Worm (Caenorhabditis elegans): ENCODE measurements around the gene fipr-28.

The fipr-28 gene

DNA sequence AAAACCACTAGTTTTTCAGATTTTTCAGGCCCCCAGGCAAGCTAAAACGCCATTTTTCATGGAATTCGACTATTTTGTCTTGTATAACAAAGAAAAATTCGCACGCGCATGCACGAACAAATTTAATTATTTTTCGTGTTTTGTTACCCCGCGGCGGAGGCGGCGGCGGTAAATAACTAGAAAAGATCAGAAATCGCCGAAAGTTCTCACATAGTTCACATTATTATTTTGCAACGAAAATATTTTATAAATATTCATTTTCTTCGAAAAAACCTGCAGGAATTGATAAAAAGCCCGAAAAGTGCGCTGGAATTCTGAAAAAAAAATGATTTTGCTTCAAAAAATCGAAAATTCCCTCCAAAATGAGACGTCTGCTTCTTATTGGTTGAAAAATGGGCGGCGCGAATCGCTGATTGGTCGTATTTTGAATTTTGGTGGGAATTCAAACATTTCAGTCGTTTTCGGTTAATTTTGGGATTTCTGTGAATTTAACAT lies 29.8 kb downstream of the fipr-28 start:
- no peak for TF ChIP-seq nhr-10 (tag; optimal IDR thresholded peaks at IDR 0.05)
- TF ChIP-seq nhr-12 (tag; optimal IDR thresholded peaks at IDR 0.05) = no peak
- no peak for TF ChIP-seq ztf-11 (tag; optimal IDR thresholded peaks at IDR 0.05)
- TF ChIP-seq mdl-1 (tag; optimal IDR thresholded peaks at IDR 0.05) = no peak
- no peak for TF ChIP-seq ceh-82 (tag; optimal IDR thresholded peaks at IDR 0.05)
- TF ChIP-seq sem-4 (tag; optimal IDR thresholded peaks at IDR 0.05) = no peak

DNA sequence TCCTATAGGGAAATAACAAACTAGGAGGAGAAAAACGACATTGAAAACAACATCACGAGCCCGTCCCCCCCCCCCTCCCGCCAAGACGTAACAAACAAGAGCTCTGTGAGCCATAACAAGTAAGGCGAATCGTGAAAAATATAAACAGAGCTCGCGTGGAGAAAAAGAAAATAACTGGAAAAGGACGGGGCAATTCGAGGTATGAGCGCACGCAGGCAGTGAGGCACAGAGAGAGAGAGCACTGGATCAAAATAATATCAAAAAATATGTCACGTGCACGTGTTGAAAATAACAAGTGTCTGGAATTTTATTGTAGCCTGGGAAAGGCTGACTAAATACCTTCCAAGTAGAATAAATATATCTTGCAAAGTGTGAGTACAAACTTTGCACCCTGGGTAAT lies 31.0 kb downstream of the fipr-28 start:
- TF ChIP-seq lsy-2 (tag; optimal IDR thresholded peaks at IDR 0.05) (peak in 1 of 2 experiments; percentile 43), R02D3.7 (tag; optimal IDR thresholded peaks at IDR 0.05) (no peak), nhr-23 (tag; optimal IDR thresholded peaks at IDR 0.05) (no peak), blmp-1 (tag; optimal IDR thresholded peaks at IDR 0.05; ENCODE audit: insufficient read depth) (no peak), lin-11 (tag; optimal IDR thresholded peaks at IDR 0.05) (peak; percentile 53), nhr-237 (tag; optimal IDR thresholded peaks at IDR 0.05) (no peak), peb-1 (tag; optimal IDR thresholded peaks at IDR 0.05) (no peak), nhr-21 (tag; optimal IDR thresholded peaks at IDR 0.05) (peak; percentile 17), nhr-129 (tag; optimal IDR thresholded peaks at IDR 0.05) (no peak), alr-1 (tag; optimal IDR thresholded peaks at IDR 0.05) (no peak), sma-9 (GFP tag; optimal IDR thresholded peaks at IDR 0.05) (peak; percentile 10), sma-9 (tag; optimal IDR thresholded peaks at IDR 0.05) (no peak), nhr-77 (tag; optimal IDR thresholded peaks at IDR 0.05) (no peak), ama-1 (optimal IDR thresholded peaks at IDR 0.05) (no peak), sem-4 (tag; optimal IDR thresholded peaks at IDR 0.05) (no peak), lin-13 (GFP tag; optimal IDR thresholded peaks at IDR 0.05) (no peak), unc-62 (GFP tag; optimal IDR thresholded peaks at IDR 0.05) (no peak), unc-39 (tag; optimal IDR thresholded peaks at IDR 0.05) (no peak), fos-1 (tag; optimal IDR thresholded peaks at IDR 0.05) (no peak), ceh-16 (tag; optimal IDR thresholded peaks at IDR 0.05) (no peak), gmeb-1 (tag; optimal IDR thresholded peaks at IDR 0.05) (no peak), crh-2 (tag; optimal IDR thresholded peaks at IDR 0.05) (peak; percentile 31), zag-1 (tag; optimal IDR thresholded peaks at IDR 0.05) (no peak), nhr-10 (tag; optimal IDR thresholded peaks at IDR 0.05) (no peak), lin-39 (tag; optimal IDR thresholded peaks at IDR 0.05) (no peak), dmd-4 (tag; optimal IDR thresholded peaks at IDR 0.05) (no peak), nhr-25 (tag; optimal IDR thresholded peaks at IDR 0.05) (no peak), sma-3 (GFP tag; optimal IDR thresholded peaks at IDR 0.05) (no peak), egl-27 (tag; optimal IDR thresholded peaks at IDR 0.05) (no peak), nhr-11 (tag; optimal IDR thresholded peaks at IDR 0.05) (no peak), C34F6.9 (tag; optimal IDR thresholded peaks at IDR 0.05) (peak; percentile 54), elt-3 (tag; optimal IDR thresholded peaks at IDR 0.05) (no peak), snpc-4 (tag; optimal IDR thresholded peaks at IDR 0.05) (no peak), ztf-11 (tag; optimal IDR thresholded peaks at IDR 0.05) (no peak), mab-5 (tag; optimal IDR thresholded peaks at IDR 0.05) (no peak), unc-55 (GFP tag; optimal IDR thresholded peaks at IDR 0.05) (no peak)

DNA sequence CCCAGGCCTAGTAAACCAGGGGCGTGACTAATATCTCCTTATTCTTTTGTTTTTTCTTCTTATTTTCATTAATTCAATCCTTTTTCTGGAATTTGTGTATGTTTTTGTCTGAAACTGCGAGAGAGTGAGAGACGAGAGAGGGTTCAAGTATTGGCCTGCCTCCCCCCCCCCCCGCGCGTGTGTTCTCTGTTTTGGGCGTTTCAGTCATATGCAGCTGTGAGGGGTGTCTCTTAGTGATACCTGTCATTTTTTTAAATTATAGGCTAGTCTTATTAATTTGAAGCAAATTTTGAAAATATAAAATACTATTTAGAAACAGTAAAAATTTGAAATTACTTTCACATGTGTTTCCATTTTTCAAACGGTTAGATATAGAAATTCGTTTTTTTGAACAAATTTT lies 31.7 kb downstream of the fipr-28 start:
- TF ChIP-seq egl-27 (tag; optimal IDR thresholded peaks at IDR 0.05) (no peak), skn-1 (tag; optimal IDR thresholded peaks at IDR 0.05) (no peak), ztf-1 (GFP tag; conservative IDR thresholded peaks at IDR 0.05) (no peak), ZK546.5 (tag; optimal IDR thresholded peaks at IDR 0.05) (no peak), nhr-10 (tag; optimal IDR thresholded peaks at IDR 0.05) (no peak), lsy-2 (tag; optimal IDR thresholded peaks at IDR 0.05) (no peak), nhr-23 (tag; optimal IDR thresholded peaks at IDR 0.05) (no peak), aly-2 (tag; optimal IDR thresholded peaks at IDR 0.05) (no peak), nhr-25 (tag; optimal IDR thresholded peaks at IDR 0.05) (no peak), Y55F3AM.14 (GFP tag; optimal IDR thresholded peaks at IDR 0.05) (no peak), ztf-4 (tag; optimal IDR thresholded peaks at IDR 0.05) (no peak), unc-62 (GFP tag; optimal IDR thresholded peaks at IDR 0.05) (no peak), unc-55 (GFP tag; optimal IDR thresholded peaks at IDR 0.05) (no peak), nhr-21 (tag; optimal IDR thresholded peaks at IDR 0.05) (no peak), zag-1 (tag; optimal IDR thresholded peaks at IDR 0.05) (no peak), nhr-237 (tag; optimal IDR thresholded peaks at IDR 0.05) (no peak), sem-4 (tag; optimal IDR thresholded peaks at IDR 0.05) (no peak), lin-11 (tag; optimal IDR thresholded peaks at IDR 0.05) (no peak), nhr-11 (tag; optimal IDR thresholded peaks at IDR 0.05) (no peak)

All from whole organism, L2 larva.